Worm (Caenorhabditis elegans) whole organism, late embryonic: ENCODE results near the gene Y49A3A.4.

ENCODE experiments used
- C38D4.7 ChIP-seq: fragments of 200-800 bp; sonication (Bioruptor generic); optimal IDR thresholded peaks from 2 replicates; lab custom pipeline; 2018; ENCODE audit warnings: mild to moderate bottlenecking, missing genetic modification characterization, moderate library complexity, missing compliant biosample characterization
- K09A11.1 ChIP-seq: sonication (generic microtip); optimal IDR thresholded peaks from 2 replicates; lab custom pipeline; 2017; ENCODE audit warnings: antibody characterized with exemption, mild to moderate bottlenecking, missing genetic modification characterization, missing compliant biosample characterization; ENCODE audit not compliant: insufficient read depth
- T23F11.4 ChIP-seq: fragments of 200-800 bp; sonication (Bioruptor generic); optimal IDR thresholded peaks from 2 replicates; lab custom pipeline; 2018; ENCODE audit warnings: mild to moderate bottlenecking, missing genetic modification characterization, missing compliant biosample characterization
- Y22D7AL.16 ChIP-seq: sonication (generic microtip); optimal IDR thresholded peaks from 2 replicates; lab custom pipeline; 2016; ENCODE audit warnings: missing genetic modification characterization, missing compliant biosample characterization
- ceh-19 ChIP-seq: fragments of 200-800 bp; sonication (Bioruptor generic); optimal IDR thresholded peaks from 2 replicates; lab custom pipeline; 2018; ENCODE audit warnings: mild to moderate bottlenecking, missing genetic modification characterization, missing compliant biosample characterization
- ceh-30 ChIP-seq: fragments of 150-350 bp; optimal IDR thresholded peaks from 2 replicates; lab custom pipeline; 2014; ENCODE audit warnings: missing biosample characterization, missing genetic modification characterization
- ceh-31 ChIP-seq: sonication (generic microtip); optimal IDR thresholded peaks from 2 replicates; lab custom pipeline; 2016; ENCODE audit warnings: missing genetic modification characterization, missing compliant biosample characterization
- ceh-34 ChIP-seq: sonication (generic microtip); optimal IDR thresholded peaks from 2 replicates; lab custom pipeline; 2016; ENCODE audit warnings: mild to moderate bottlenecking, missing genetic modification characterization, missing compliant biosample characterization
- ceh-45 ChIP-seq: fragments of 200-800 bp; sonication (Bioruptor generic); IDR thresholded peaks from 2 replicates; pipeline ENCODE4 v1.3.6; 2022; ENCODE audit warnings: missing genetic modification reagents, missing genetic modification characterization, missing compliant biosample characterization
- ceh-6 ChIP-seq: fragments of 200-800 bp; sonication (Bioruptor generic); optimal IDR thresholded peaks from 2 replicates; lab custom pipeline; 2018; ENCODE audit warnings: mild to moderate bottlenecking, missing genetic modification characterization, missing compliant biosample characterization
- ceh-9 ChIP-seq: sonication (generic microtip); optimal IDR thresholded peaks from 2 replicates; lab custom pipeline; 2016; ENCODE audit warnings: mild to moderate bottlenecking, missing genetic modification characterization, inconsistent platforms, missing compliant biosample characterization
- che-1 ChIP-seq: sonication (generic microtip); optimal IDR thresholded peaks from 2 replicates; lab custom pipeline; 2016; ENCODE audit warnings: mild to moderate bottlenecking, missing genetic modification characterization, missing compliant biosample characterization
- dve-1 ChIP-seq: sonication (generic microtip); optimal IDR thresholded peaks from 2 replicates; lab custom pipeline; 2017; ENCODE audit warnings: antibody characterized with exemption, mild to moderate bottlenecking, missing genetic modification characterization, missing compliant biosample characterization
- elt-2 ChIP-seq: sonication (generic microtip); optimal IDR thresholded peaks from 2 replicates; lab custom pipeline; 2016; ENCODE audit warnings: missing genetic modification reagents, missing genetic modification characterization, missing compliant biosample characterization
- elt-4 ChIP-seq: sonication (generic microtip); optimal IDR thresholded peaks from 2 replicates; lab custom pipeline; 2016; ENCODE audit warnings: missing genetic modification characterization, missing compliant biosample characterization
- ets-4 ChIP-seq: sonication (generic microtip); optimal IDR thresholded peaks from 2 replicates; lab custom pipeline; 2016; ENCODE audit warnings: missing genetic modification characterization, missing compliant biosample characterization
- eyg-1 ChIP-seq: sonication (generic microtip); optimal IDR thresholded peaks from 2 replicates; lab custom pipeline; 2016; ENCODE audit warnings: missing genotype, missing genetic modification characterization, missing compliant biosample characterization
- fax-1 ChIP-seq: sonication (generic microtip); optimal IDR thresholded peaks from 2 replicates; lab custom pipeline; 2016; ENCODE audit warnings: missing genotype, missing genetic modification characterization, missing compliant biosample characterization
- hlh-13 ChIP-seq: fragments of 200-800 bp; sonication (Bioruptor generic); optimal IDR thresholded peaks from 2 replicates; lab custom pipeline; 2018; ENCODE audit warnings: mild to moderate bottlenecking, missing genetic modification characterization, missing compliant biosample characterization
- hlh-15 ChIP-seq: sonication (generic microtip); optimal IDR thresholded peaks from 2 replicates; lab custom pipeline; 2016; ENCODE audit warnings: missing genetic modification characterization, missing compliant biosample characterization
- hlh-30 ChIP-seq: sonication (generic microtip); optimal IDR thresholded peaks from 2 replicates; lab custom pipeline; 2017; ENCODE audit warnings: antibody characterized with exemption, missing genetic modification characterization, missing compliant biosample characterization; ENCODE audit not compliant: insufficient read depth
- hlh-6 ChIP-seq: sonication (generic microtip); optimal IDR thresholded peaks from 2 replicates; lab custom pipeline; 2016; ENCODE audit warnings: missing genotype, missing genetic modification characterization, missing compliant biosample characterization
- madf-2 ChIP-seq: sonication (generic microtip); optimal IDR thresholded peaks from 2 replicates; lab custom pipeline; 2017; ENCODE audit warnings: missing genetic modification characterization, missing compliant biosample characterization
- nhr-11 ChIP-seq: fragments of 150-350 bp; optimal IDR thresholded peaks from 2 replicates; lab custom pipeline; 2014; ENCODE audit warnings: missing biosample characterization, missing genetic modification characterization
- nhr-232 ChIP-seq: sonication (generic microtip); optimal IDR thresholded peaks from 2 replicates; lab custom pipeline; 2016; ENCODE audit warnings: missing genetic modification characterization, missing compliant biosample characterization
- odd-2 ChIP-seq: sonication (generic microtip); optimal IDR thresholded peaks from 2 replicates; lab custom pipeline; 2017; ENCODE audit warnings: antibody characterized with exemption, mild to moderate bottlenecking, missing genetic modification characterization, missing compliant biosample characterization
- pag-3 ChIP-seq: sonication (generic microtip); optimal IDR thresholded peaks from 2 replicates; lab custom pipeline; 2016; ENCODE audit warnings: missing compliant biosample characterization, missing genetic modification characterization, borderline replicate concordance
- pat-9 ChIP-seq: fragments of 200-800 bp; sonication (Bioruptor generic); optimal IDR thresholded peaks from 2 replicates; lab custom pipeline; 2018; ENCODE audit warnings: mild to moderate bottlenecking, missing genetic modification characterization, moderate library complexity, missing compliant biosample characterization
- pax-1 ChIP-seq: fragments of 150-350 bp; optimal IDR thresholded peaks from 2 replicates; lab custom pipeline; 2014; ENCODE audit warnings: missing biosample characterization, missing genetic modification characterization
- pha-4 ChIP-seq: fragments of 150-350 bp; optimal IDR thresholded peaks from 2 replicates; lab custom pipeline; 2018; ENCODE audit warnings: missing biosample characterization, missing genetic modification reagents, missing genetic modification characterization
- pqm-1 ChIP-seq: sonication (generic microtip); optimal IDR thresholded peaks from 2 replicates; lab custom pipeline; 2016; ENCODE audit warnings: missing genetic modification characterization, missing compliant biosample characterization
- ref-2 ChIP-seq: sonication (generic microtip); optimal IDR thresholded peaks from 2 replicates; lab custom pipeline; 2016; ENCODE audit warnings: missing genetic modification characterization, missing compliant biosample characterization
- rnt-1 ChIP-seq: sonication (generic microtip); optimal IDR thresholded peaks from 2 replicates; lab custom pipeline; 2016; ENCODE audit warnings: missing genetic modification characterization, missing compliant biosample characterization
- sox-2 ChIP-seq: fragments of 200-800 bp; sonication (Bioruptor generic); IDR thresholded peaks from 2 replicates; pipeline ENCODE4 v1.3.6; 2022; ENCODE audit warnings: missing genetic modification reagents, missing genetic modification characterization, missing compliant biosample characterization
- syd-9 ChIP-seq: sonication (generic microtip); optimal IDR thresholded peaks from 2 replicates; lab custom pipeline; 2016; ENCODE audit warnings: mild to moderate bottlenecking, missing genetic modification characterization, moderate library complexity, missing compliant biosample characterization
- ttx-3 ChIP-seq: sonication (generic microtip); optimal IDR thresholded peaks from 2 replicates; lab custom pipeline; 2016; ENCODE audit warnings: missing genetic modification reagents, missing genetic modification characterization, missing compliant biosample characterization
- unc-42 ChIP-seq: sonication (generic microtip); optimal IDR thresholded peaks from 2 replicates; lab custom pipeline; 2016; ENCODE audit warnings: missing genotype, missing genetic modification characterization, missing compliant biosample characterization
- unc-55 ChIP-seq: sonication (generic microtip); optimal IDR thresholded peaks from 2 replicates; lab custom pipeline; 2017; ENCODE audit warnings: missing biosample characterization, missing genetic modification reagents, missing genetic modification characterization
- unc-86 ChIP-seq: sonication (generic microtip); optimal IDR thresholded peaks from 2 replicates; lab custom pipeline; 2016; ENCODE audit warnings: missing genetic modification characterization, missing compliant biosample characterization
- ztf-16 ChIP-seq: sonication (generic microtip); optimal IDR thresholded peaks from 2 replicates; lab custom pipeline; 2017; ENCODE audit warnings: missing genetic modification characterization, missing compliant biosample characterization

Gene Y49A3A.4

ce11 chrV:14317621-14318020, 41.1 kb downstream of the Y49A3A.4 start (continued):
- TF ChIP-seq eyg-1 (no peak), ceh-19 (no peak)
- TF ChIP-seq, all 69 proteins: peak for 0

- TF ChIP-seq pha-4 (no peak), pat-9 (tag; lab: Kevin White, UChicago) (no peak), madf-2 (tag; lab: Kevin White, UChicago) (no peak), nhr-232 (tag; lab: Kevin White, UChicago) (no peak), nhr-11 (tag; lab: Kevin White, UChicago) (no peak), ceh-34 (tag; lab: Kevin White, UChicago) (no peak), unc-55 (GFP tag; lab: Kevin White, UChicago) (no peak), hlh-13 (GFP tag; lab: Kevin White, UChicago) (no peak), rnt-1 (tag; lab: Kevin White, UChicago) (no peak), eyg-1 (no peak), ceh-19 (no peak), fax-1 (tag; lab: Kevin White, UChicago) (no peak), hlh-6 (tag; lab: Kevin White, UChicago) (no peak), odd-2 (no peak), ceh-9 (tag; lab: Kevin White, UChicago) (no peak)
Observed at ce11 chrV:14317204-14317603, 41.5 kb downstream of the Y49A3A.4 start.

ce11 chrV:14316525-14316924, 42.2 kb downstream of the Y49A3A.4 start, which contains the start of gene F47B8.2:
F47B8.2 (minus strand) TSS chrV:14316625.
- no peak for TF ChIP-seq che-1
- no peak for TF ChIP-seq hlh-30
- TF ChIP-seq sox-2 (GFP tag; lab: Robert Waterston, UW): no peak
- TF ChIP-seq T23F11.4 (GFP tag; lab: Kevin White, UChicago): no peak
- no peak for TF ChIP-seq ztf-16 (tag; lab: Kevin White, UChicago)
- no peak for TF ChIP-seq Y22D7AL.16
- TF ChIP-seq ceh-6: no peak
- TF ChIP-seq fax-1 (tag; lab: Kevin White, UChicago): no peak
- no peak for TF ChIP-seq ceh-19
- no peak for TF ChIP-seq pax-1 (tag; lab: Kevin White, UChicago)
- TF ChIP-seq pqm-1 (tag; lab: Kevin White, UChicago): no peak
- TF ChIP-seq elt-2 (tag; lab: Kevin White, UChicago): no peak
- TF ChIP-seq dve-1 (tag; lab: Kevin White, UChicago): no peak
- no peak for TF ChIP-seq elt-4
- TF ChIP-seq ceh-45 (GFP tag; lab: Robert Waterston, UW): no peak
- TF ChIP-seq hlh-6 (tag; lab: Kevin White, UChicago): no peak
- no peak for TF ChIP-seq hlh-15
- TF ChIP-seq, all 69 proteins: peak for 0

- TF ChIP-seq eyg-1 (no peak), nhr-232 (tag; lab: Kevin White, UChicago) (no peak), ceh-30 (tag; lab: Kevin White, UChicago) (no peak), unc-42 (no peak), ttx-3 (tag; lab: Kevin White, UChicago) (no peak), ref-2 (tag; lab: Kevin White, UChicago) (no peak), ztf-16 (tag; lab: Kevin White, UChicago) (no peak)
Observed at ce11 chrV:14314236-14314635, 44.5 kb downstream of the Y49A3A.4 start, which contains the start of gene F47B8.1. F47B8.1 (minus strand) TSS chrV:14314336.

- TF ChIP-seq ceh-31: no peak
- no peak for TF ChIP-seq pqm-1 (tag; lab: Kevin White, UChicago)
- TF ChIP-seq K09A11.1 (tag; lab: Kevin White, UChicago): no peak
- TF ChIP-seq T23F11.4 (GFP tag; lab: Kevin White, UChicago): no peak
- TF ChIP-seq che-1: no peak
- TF ChIP-seq ceh-45 (GFP tag; lab: Robert Waterston, UW): no peak
- TF ChIP-seq C38D4.7 (GFP tag; lab: Kevin White, UChicago): no peak
- no peak for TF ChIP-seq ets-4
- no peak for TF ChIP-seq ceh-19
- no peak for TF ChIP-seq pag-3
- no peak for TF ChIP-seq ceh-30 (tag; lab: Kevin White, UChicago)
- no peak for TF ChIP-seq unc-86 (tag; lab: Kevin White, UChicago)
- TF ChIP-seq syd-9 (tag; lab: Kevin White, UChicago): no peak
Observed at ce11 chrV:14312695-14313094, 46.0 kb downstream of the Y49A3A.4 start, which contains the start of gene F14D7.8. F14D7.8 (minus strand) TSS chrV:14312795.
